Fruit fly (Drosophila melanogaster): ENCODE measurements around the gene bdl.

The bdl gene

dm6 chr2L:4324254-4324653 lies at the start of gene bdl:
TSS of gene bdl (plus strand) at chr2L:4324554.
- TF ChIP-seq CG8478 (optimal IDR thresholded peaks at IDR 0.05), result no peak
- TF ChIP-seq pan (optimal IDR thresholded peaks at IDR 0.05), result no peak
- TF ChIP-seq psq (optimal IDR thresholded peaks at IDR 0.05), result no peak
- no peak for TF ChIP-seq Dll (optimal IDR thresholded peaks at IDR 0.05)
- no peak for TF ChIP-seq EcR (GFP tag; optimal IDR thresholded peaks at IDR 0.05)
- no peak for TF ChIP-seq usp (GFP tag; optimal IDR thresholded peaks at IDR 0.05)

DNA sequence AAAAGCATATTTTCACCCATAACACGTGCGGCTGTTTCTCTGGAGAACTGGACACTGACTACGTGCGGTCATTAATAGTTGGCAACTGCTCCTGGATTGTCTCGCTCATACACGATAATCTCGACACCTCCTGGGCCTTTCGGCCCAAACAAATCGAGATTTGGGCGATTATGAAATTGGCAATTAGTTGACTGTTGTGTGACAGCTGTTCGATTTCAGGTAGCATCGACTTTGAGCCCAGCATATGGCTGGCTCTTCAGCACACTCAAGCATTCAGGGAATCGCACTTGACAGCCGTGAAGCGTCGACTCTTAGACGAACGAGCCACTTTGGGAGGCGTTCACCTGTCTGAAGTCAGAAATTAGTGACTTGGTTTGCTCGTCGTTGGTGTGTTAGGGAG lies 43.1 kb upstream of the bdl start, which contains the start of gene Art2:
Gene Art2 (minus strand): TSS at position 101 of the 400 bp plus-strand sequence.
- TF ChIP-seq pan (optimal IDR thresholded peaks at IDR 0.05) (no peak), EcR (GFP tag; optimal IDR thresholded peaks at IDR 0.05) (no peak), Dll (optimal IDR thresholded peaks at IDR 0.05) (no peak), usp (GFP tag; optimal IDR thresholded peaks at IDR 0.05) (no peak), CG8478 (optimal IDR thresholded peaks at IDR 0.05) (no peak), psq (optimal IDR thresholded peaks at IDR 0.05) (no peak)

DNA sequence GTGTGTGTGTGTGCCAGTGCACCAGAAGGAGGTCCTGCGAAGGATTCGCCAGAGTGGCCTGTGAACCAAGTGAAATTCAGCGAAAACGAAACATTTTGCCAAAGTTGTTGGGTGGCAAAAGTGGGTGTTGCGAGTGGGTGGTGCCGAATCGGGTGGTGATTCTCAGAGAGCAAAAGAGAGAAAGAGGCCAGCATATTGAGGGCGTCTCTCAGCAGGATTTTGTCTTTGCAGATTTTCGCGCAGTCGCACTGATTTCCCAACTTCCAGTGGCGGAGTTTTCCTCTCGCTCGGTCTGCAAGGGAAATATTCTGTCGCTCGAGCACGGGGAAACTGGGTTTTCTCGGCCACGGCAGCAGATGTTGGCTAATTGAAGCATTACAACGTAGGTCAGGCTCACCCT lies 42.5 kb upstream of the bdl start:
- TF ChIP-seq psq (optimal IDR thresholded peaks at IDR 0.05) (no peak), usp (GFP tag; optimal IDR thresholded peaks at IDR 0.05) (no peak), CG8478 (optimal IDR thresholded peaks at IDR 0.05) (no peak), Dll (optimal IDR thresholded peaks at IDR 0.05) (no peak), EcR (GFP tag; optimal IDR thresholded peaks at IDR 0.05) (no peak), pan (optimal IDR thresholded peaks at IDR 0.05) (no peak)

- TF ChIP-seq pan (optimal IDR thresholded peaks at IDR 0.05) (no peak), Dll (optimal IDR thresholded peaks at IDR 0.05) (no peak), usp (GFP tag; optimal IDR thresholded peaks at IDR 0.05) (no peak), CG8478 (optimal IDR thresholded peaks at IDR 0.05) (no peak), EcR (GFP tag; optimal IDR thresholded peaks at IDR 0.05) (no peak), psq (optimal IDR thresholded peaks at IDR 0.05) (no peak)
Observed at dm6 chr2L:4282339-4282680, 42.0 kb upstream of the bdl start.

DNA sequence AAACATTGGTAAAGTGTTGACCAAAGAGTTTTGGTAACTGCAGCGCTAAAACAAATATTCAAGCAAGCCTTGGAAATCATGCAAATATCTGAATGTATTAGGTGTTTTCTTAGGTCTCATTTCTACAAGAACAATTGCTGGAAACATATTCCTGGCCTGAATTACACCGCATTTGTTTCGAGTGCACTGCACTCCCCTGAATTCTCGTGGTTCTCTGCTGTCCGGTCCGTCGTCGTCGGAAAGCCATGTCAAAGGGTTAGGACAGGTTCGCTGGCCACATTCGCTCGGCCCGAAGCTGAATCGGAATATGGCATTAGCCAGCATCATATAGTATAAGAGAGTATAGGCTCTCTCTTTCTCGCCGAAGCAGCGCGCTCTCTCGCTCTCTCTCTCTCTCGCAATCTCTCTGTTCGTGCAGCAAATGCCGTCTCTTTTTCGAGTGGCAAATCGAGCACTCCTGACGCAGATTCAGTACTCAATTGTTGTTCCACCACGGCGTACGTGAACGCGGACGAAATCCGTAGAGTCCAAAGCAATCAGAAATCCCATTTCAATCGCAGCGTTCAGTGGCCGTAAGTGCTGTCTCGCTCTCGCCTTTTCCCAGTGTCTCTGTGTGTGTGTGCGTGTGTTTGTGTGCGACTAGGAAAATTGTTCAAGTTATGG lies 41.5 kb upstream of the bdl start, which contains the start of gene tutl:
Gene tutl (plus strand): TSS at position 468 of the 663 bp plus-strand sequence.
- TF ChIP-seq EcR (GFP tag; optimal IDR thresholded peaks at IDR 0.05) (peak in 1 of 2 experiments; percentile 46), usp (GFP tag; optimal IDR thresholded peaks at IDR 0.05) (no peak), pan (optimal IDR thresholded peaks at IDR 0.05) (no peak), psq (optimal IDR thresholded peaks at IDR 0.05) (no peak), Dll (optimal IDR thresholded peaks at IDR 0.05) (peak; percentile 51), CG8478 (optimal IDR thresholded peaks at IDR 0.05) (no peak)

DNA sequence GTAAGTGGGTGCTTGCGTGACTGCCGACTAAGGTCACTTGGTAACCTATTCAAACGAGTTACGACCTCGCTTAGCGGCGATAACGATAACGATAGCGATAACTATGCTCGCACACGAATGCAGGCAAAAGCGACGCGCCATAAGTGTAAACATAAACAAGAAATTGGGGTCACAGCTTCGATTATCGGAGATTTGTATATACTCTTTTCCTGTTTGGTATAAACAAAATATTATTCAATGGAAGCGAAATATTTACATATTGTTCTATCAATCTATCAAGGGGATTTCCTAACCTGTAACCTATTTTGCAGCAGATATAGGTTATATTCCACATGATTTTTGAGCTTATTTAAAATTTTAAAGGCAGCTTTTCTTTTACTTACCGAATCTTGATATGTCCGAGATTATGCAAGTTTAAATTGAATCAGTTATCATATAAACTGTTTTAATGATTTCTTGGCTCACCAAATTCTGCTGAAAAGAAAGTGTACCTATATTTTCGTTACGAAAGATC lies 38.3 kb upstream of the bdl start:
- TF ChIP-seq pan (optimal IDR thresholded peaks at IDR 0.05) (no peak), usp (GFP tag; optimal IDR thresholded peaks at IDR 0.05) (no peak), EcR (GFP tag; optimal IDR thresholded peaks at IDR 0.05) (no peak), psq (optimal IDR thresholded peaks at IDR 0.05) (no peak)

DNA sequence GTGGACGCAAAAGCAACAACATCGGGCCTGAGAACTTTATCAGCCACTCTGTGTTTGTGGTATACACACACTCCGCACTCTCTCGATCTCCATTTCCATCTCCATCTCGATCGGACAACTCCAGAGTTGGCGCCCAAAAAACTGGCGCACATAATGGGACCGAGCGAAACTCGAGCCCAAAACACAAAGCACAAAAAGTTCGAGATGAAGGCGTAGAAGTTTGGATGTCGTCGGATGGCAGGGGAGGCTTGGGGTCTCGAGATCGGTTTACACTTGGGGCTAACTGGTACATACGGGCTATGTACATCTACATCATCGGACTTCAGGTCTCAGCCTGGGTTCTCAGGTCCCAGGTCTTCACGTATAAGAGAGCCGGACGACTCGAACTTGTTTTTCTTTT lies 37.7 kb upstream of the bdl start:
- TF ChIP-seq usp (GFP tag; optimal IDR thresholded peaks at IDR 0.05), result no peak
- no peak for TF ChIP-seq psq (optimal IDR thresholded peaks at IDR 0.05)
- no peak for TF ChIP-seq EcR (GFP tag; optimal IDR thresholded peaks at IDR 0.05)
- TF ChIP-seq pan (optimal IDR thresholded peaks at IDR 0.05), result no peak
- TF ChIP-seq Dll (optimal IDR thresholded peaks at IDR 0.05), result no peak
- no peak for TF ChIP-seq CG8478 (optimal IDR thresholded peaks at IDR 0.05)

DNA sequence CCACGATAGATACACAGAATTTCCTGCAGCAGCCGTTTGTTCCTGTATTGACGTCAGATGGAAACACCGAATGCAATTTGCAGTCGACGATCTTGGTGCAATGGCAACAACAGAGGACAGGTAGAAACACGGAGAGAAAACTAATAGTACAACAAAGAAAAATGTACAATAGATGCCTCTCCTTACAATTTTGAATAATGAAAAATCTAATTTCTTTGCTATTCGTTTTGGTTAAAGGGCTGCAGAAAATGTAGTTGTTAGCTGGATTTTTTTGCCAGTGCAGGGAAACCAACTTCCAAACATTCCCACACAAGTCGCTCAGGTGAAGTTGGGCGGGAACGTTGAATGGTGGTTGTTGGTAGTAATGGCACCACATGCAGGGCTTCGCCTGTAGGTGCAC lies 37.3 kb upstream of the bdl start:
- TF ChIP-seq usp (GFP tag; optimal IDR thresholded peaks at IDR 0.05) (no peak), EcR (GFP tag; optimal IDR thresholded peaks at IDR 0.05) (no peak), Dll (optimal IDR thresholded peaks at IDR 0.05) (no peak), CG8478 (optimal IDR thresholded peaks at IDR 0.05) (no peak), pan (optimal IDR thresholded peaks at IDR 0.05) (no peak), psq (optimal IDR thresholded peaks at IDR 0.05) (no peak)

DNA sequence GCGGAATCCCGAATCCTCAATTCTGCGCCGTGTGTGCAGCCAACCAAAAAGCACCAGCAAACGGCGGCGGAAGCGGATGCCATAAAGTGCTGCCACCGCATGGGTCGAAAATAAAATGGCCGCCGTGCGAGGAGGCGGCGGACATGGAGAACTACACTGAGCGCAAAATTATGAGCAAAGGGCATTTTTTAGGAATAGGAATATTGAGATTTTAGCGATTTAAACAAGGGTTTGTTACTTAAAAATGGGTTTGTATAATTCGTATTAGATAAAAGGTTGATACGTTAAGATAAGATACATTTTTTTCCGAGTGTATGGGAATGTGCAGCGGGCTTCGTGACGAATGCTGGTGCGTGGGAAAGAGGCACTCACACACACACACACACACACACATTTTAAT lies 31.8 kb upstream of the bdl start:
- no peak for TF ChIP-seq pan (optimal IDR thresholded peaks at IDR 0.05)

DNA sequence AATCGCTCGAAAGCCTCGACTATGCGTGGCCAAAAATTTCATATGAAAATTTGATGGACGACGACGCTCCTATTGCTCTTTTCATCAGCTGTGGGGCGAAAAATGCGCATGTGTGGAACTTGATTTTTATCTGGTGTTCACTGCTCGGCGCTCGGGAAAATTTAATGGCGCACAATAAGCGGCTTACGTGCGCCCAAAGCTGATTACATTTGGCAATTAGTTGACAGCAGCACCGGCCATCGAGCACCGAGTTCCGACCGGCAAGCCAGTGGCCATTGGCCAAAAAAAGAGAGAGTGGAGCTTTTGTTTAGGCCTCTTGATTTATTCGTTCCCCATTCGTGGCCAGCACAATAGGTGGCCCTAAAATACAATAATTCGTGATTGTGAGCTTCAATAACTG lies 28.7 kb upstream of the bdl start:
- TF ChIP-seq EcR (GFP tag; optimal IDR thresholded peaks at IDR 0.05), result no peak
- no peak for TF ChIP-seq pan (optimal IDR thresholded peaks at IDR 0.05)

dm6 chr2L:4296887-4297286 lies 27.5 kb upstream of the bdl start:
- TF ChIP-seq psq (optimal IDR thresholded peaks at IDR 0.05), result no peak
- TF ChIP-seq EcR (GFP tag; optimal IDR thresholded peaks at IDR 0.05), result no peak
- no peak for TF ChIP-seq usp (GFP tag; optimal IDR thresholded peaks at IDR 0.05)
- TF ChIP-seq Dll (optimal IDR thresholded peaks at IDR 0.05), result no peak
- TF ChIP-seq CG8478 (optimal IDR thresholded peaks at IDR 0.05), result no peak
- TF ChIP-seq pan (optimal IDR thresholded peaks at IDR 0.05), result no peak

DNA sequence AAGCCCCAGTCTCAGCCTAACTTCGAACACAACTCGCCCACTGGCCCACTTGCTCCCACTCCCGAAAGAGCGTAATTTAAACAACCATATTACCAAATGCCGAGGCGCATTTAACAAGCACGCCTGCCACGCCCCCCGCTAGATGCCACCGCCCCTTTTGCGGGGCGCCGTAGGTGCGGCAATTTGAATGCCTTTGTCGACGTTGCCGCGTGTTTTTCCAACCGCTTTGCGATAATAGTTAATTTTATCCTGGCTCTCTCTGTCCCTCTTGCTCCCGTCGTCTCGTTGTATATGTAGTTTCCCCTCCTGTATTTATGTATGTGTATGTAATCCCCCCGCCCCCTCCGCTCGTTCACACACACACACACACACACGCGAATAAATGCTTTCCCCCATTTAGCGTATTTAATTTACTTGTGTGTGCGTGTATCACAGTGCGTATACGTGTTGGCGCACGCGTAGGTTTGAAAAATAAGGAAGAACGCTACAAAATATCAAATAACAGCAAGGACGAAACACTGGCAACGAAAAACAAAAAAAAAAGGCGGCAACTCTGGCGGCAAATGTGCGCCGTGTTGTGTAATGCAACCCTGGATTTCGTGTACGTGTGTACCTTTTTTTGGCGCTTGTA lies 14.2 kb upstream of the bdl start:
- no peak for TF ChIP-seq usp (GFP tag; optimal IDR thresholded peaks at IDR 0.05)
- no peak for TF ChIP-seq psq (optimal IDR thresholded peaks at IDR 0.05)
- no peak for TF ChIP-seq Dll (optimal IDR thresholded peaks at IDR 0.05)
- no peak for TF ChIP-seq pan (optimal IDR thresholded peaks at IDR 0.05)
- no peak for TF ChIP-seq CG8478 (optimal IDR thresholded peaks at IDR 0.05)
- no peak for TF ChIP-seq EcR (GFP tag; optimal IDR thresholded peaks at IDR 0.05)

- TF ChIP-seq CG8478 (optimal IDR thresholded peaks at IDR 0.05), result no peak
- TF ChIP-seq usp (GFP tag; optimal IDR thresholded peaks at IDR 0.05), result no peak
- no peak for TF ChIP-seq psq (optimal IDR thresholded peaks at IDR 0.05)
- no peak for TF ChIP-seq Dll (optimal IDR thresholded peaks at IDR 0.05)
- TF ChIP-seq pan (optimal IDR thresholded peaks at IDR 0.05), result no peak
- TF ChIP-seq EcR (GFP tag; optimal IDR thresholded peaks at IDR 0.05), result no peak
Observed at dm6 chr2L:4317910-4318309, 6.4 kb upstream of the bdl start.

Data from whole organism.